Worm (Caenorhabditis elegans) whole organism, late embryonic: Measurements from ENCODE around the gene cul-6.

ENCODE experiments used
- T23F11.4 ChIP-seq: fragments of 200-800 bp; sonication (Bioruptor generic); optimal IDR thresholded peaks from 2 replicates; lab custom pipeline; 2018; ENCODE audit warnings: mild to moderate bottlenecking, missing genetic modification characterization, missing compliant biosample characterization
- ama-1 ChIP-seq: fragments of 150-350 bp; optimal IDR thresholded peaks from 2 replicates; lab custom pipeline; 2014
- ceh-30 ChIP-seq: fragments of 150-350 bp; optimal IDR thresholded peaks from 2 replicates; lab custom pipeline; 2014; ENCODE audit warnings: missing biosample characterization, missing genetic modification characterization
- dmd-4 ChIP-seq: sonication (generic microtip); optimal IDR thresholded peaks from 2 replicates; lab custom pipeline; 2016; ENCODE audit warnings: borderline replicate concordance, missing genetic modification characterization, missing compliant biosample characterization
- elt-2 ChIP-seq: sonication (generic microtip); optimal IDR thresholded peaks from 2 replicates; lab custom pipeline; 2016; ENCODE audit warnings: missing genetic modification reagents, missing genetic modification characterization, missing compliant biosample characterization
- fkh-10 ChIP-seq: fragments of 150-350 bp; optimal IDR thresholded peaks from 2 replicates; lab custom pipeline; 2014; ENCODE audit warnings: missing biosample characterization, missing genetic modification reagents, missing genetic modification characterization
- nhr-11 ChIP-seq: fragments of 150-350 bp; optimal IDR thresholded peaks from 2 replicates; lab custom pipeline; 2014; ENCODE audit warnings: missing biosample characterization, missing genetic modification characterization
- pha-4 ChIP-seq: fragments of 150-350 bp; optimal IDR thresholded peaks from 2 replicates; lab custom pipeline; 2018; ENCODE audit warnings: missing biosample characterization, missing genetic modification reagents, missing genetic modification characterization
- pqm-1 ChIP-seq: sonication (generic microtip); optimal IDR thresholded peaks from 2 replicates; lab custom pipeline; 2016; ENCODE audit warnings: missing genetic modification characterization, missing compliant biosample characterization
- unc-55 ChIP-seq: sonication (generic microtip); optimal IDR thresholded peaks from 2 replicates; lab custom pipeline; 2017; ENCODE audit warnings: missing biosample characterization, missing genetic modification reagents, missing genetic modification characterization
- unc-86 ChIP-seq: sonication (generic microtip); optimal IDR thresholded peaks from 2 replicates; lab custom pipeline; 2016; ENCODE audit warnings: missing genetic modification characterization, missing compliant biosample characterization

DNA sequence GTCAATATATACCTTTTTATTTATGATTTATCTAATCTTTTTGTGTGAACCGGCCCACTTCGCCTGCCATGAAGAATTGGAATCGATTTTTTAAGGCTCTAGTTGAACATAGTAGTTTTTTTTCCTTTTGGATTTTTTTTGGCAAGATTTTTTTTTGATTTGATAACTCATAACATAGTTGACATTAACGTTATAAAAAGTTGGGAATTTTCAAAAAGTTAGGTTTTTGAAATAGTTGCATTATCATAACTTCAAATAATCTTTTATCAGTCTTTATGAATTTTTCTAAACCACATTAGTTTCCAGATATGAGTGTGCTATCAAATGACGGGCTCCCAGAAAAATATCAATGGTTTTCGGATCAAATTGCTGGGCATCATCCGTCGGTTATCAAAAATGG is 42.4 kb downstream of the cul-6 start, which contains the start of gene ipmk-1:
- TF ChIP-seq elt-2 (no peak), unc-86 (tag; lab: Kevin White, UChicago) (no peak), pha-4 (tag; lab: Kevin White, UChicago) (no peak), ceh-30 (tag; lab: Kevin White, UChicago) (no peak), fkh-10 (GFP tag; lab: Kevin White, UChicago) (no peak), nhr-11 (tag; lab: Kevin White, UChicago) (no peak), dmd-4 (no peak), pqm-1 (tag; lab: Kevin White, UChicago) (no peak), T23F11.4 (no peak), ama-1 (lab: Kevin White, UChicago) (no peak), unc-55 (GFP tag; lab: Kevin White, UChicago) (no peak)
